Worm (Caenorhabditis elegans) whole organism, L4 larva: ENCODE measurements around the gene C23H4.6.
A peak's percentile ranks its signal among the peaks of the same experiment; 100 is the strongest.

Experiments
- F10B5.3 ChIP-seq: sonication (generic microtip); optimal IDR thresholded peaks from 2 replicates; lab custom pipeline; 2016; ENCODE audit warnings: mild to moderate bottlenecking, missing genetic modification characterization, missing compliant biosample characterization
- F26F4.8 ChIP-seq: fragments of 200-800 bp; sonication (Bioruptor generic); conservative IDR thresholded peaks from 2 replicates; pipeline ENCODE4 v1.3.6; 2022; ENCODE audit warnings: missing genetic modification characterization, missing compliant biosample characterization
- R02D3.7 ChIP-seq: fragments of 150-350 bp; sonication (generic microtip); optimal IDR thresholded peaks from 3 replicates; lab custom pipeline; 2014; ENCODE audit warnings: missing biosample characterization, missing genetic modification characterization
- T20F7.1 ChIP-seq: fragments of 200-800 bp; sonication (Bioruptor generic); optimal IDR thresholded peaks from 2 replicates; lab custom pipeline; 2018; ENCODE audit warnings: mild to moderate bottlenecking, missing genetic modification characterization, missing compliant biosample characterization
- T26A8.4 ChIP-seq: fragments of 200-800 bp; sonication (Bioruptor generic); IDR thresholded peaks from 2 replicates; pipeline ENCODE4 v1.3.6; 2022; ENCODE audit warnings: missing genetic modification characterization, missing compliant biosample characterization
- Y75B8A.6 ChIP-seq: fragments of 200-800 bp; sonication (Bioruptor generic); IDR thresholded peaks from 2 replicates; pipeline ENCODE4 v1.3.6; 2022; ENCODE audit warnings: missing genetic modification reagents, missing genetic modification characterization, missing compliant biosample characterization
- ZK337.2 ChIP-seq: fragments of 200-800 bp; sonication (Bioruptor generic); IDR thresholded peaks from 2 replicates; pipeline ENCODE4 v1.3.6; 2022; ENCODE audit warnings: missing genetic modification reagents, missing genetic modification characterization, missing compliant biosample characterization
- aha-1 ChIP-seq: fragments of 150-350 bp; peaks from one replicate; lab custom pipeline; 2014; ENCODE audit warnings: missing biosample characterization, missing genetic modification characterization
- aly-2 ChIP-seq: sonication (generic microtip); optimal IDR thresholded peaks from 2 replicates; lab custom pipeline; 2018; ENCODE audit warnings: missing biosample characterization, missing genetic modification characterization
- arid-1 ChIP-seq: fragments of 200-800 bp; sonication (Bioruptor generic); conservative IDR thresholded peaks from 2 replicates; pipeline ENCODE4 v1.3.6; 2022; ENCODE audit warnings: missing genetic modification reagents, missing genetic modification characterization, missing compliant biosample characterization
- ceh-20 ChIP-seq: fragments of 200-800 bp; sonication (Bioruptor generic); IDR thresholded peaks from 2 replicates; pipeline ENCODE4 v1.3.6; 2022; ENCODE audit warnings: missing genetic modification reagents, missing genetic modification characterization, missing compliant biosample characterization
- ceh-32 ChIP-seq: sonication (generic microtip); optimal IDR thresholded peaks from 2 replicates; lab custom pipeline; 2016; ENCODE audit warnings: mild to moderate bottlenecking, missing genetic modification characterization, missing compliant biosample characterization; ENCODE audit not compliant: poor library complexity
- ceh-82 ChIP-seq: sonication (generic microtip); optimal IDR thresholded peaks from 2 replicates; lab custom pipeline; 2017; ENCODE audit warnings: missing biosample characterization, missing genetic modification characterization
- ctbp-1 ChIP-seq: fragments of 200-800 bp; sonication (Bioruptor generic); IDR thresholded peaks from 2 replicates; pipeline ENCODE4 v1.3.6; 2022; ENCODE audit warnings: missing genetic modification reagents, missing genetic modification characterization, missing compliant biosample characterization
- daf-16 ChIP-seq, 3 experiments: sonication (generic microtip); optimal IDR thresholded peaks; 2 replicates each; lab custom pipeline; 2016 to 2017; ENCODE audit warnings: missing genetic modification characterization in 3 of 3, missing genetic modification reagents in 3 of 3, mild to moderate bottlenecking in 2 of 3, missing compliant biosample characterization in 2 of 3, missing biosample characterization in 1 of 3, moderate library complexity in 1 of 3
- daf-19 ChIP-seq: fragments of 200-800 bp; sonication (Bioruptor generic); conservative IDR thresholded peaks from 2 replicates; pipeline ENCODE4 v1.3.6; 2022; ENCODE audit warnings: missing genetic modification characterization, missing compliant biosample characterization
- dmd-8 ChIP-seq: fragments of 200-800 bp; sonication (Bioruptor generic); IDR thresholded peaks from 2 replicates; pipeline ENCODE4 v1.3.6; 2022; ENCODE audit warnings: missing genetic modification characterization, missing compliant biosample characterization
- dmd-9 ChIP-seq: fragments of 200-800 bp; sonication (Bioruptor generic); IDR thresholded peaks from 2 replicates; pipeline ENCODE4 v1.3.6; 2022; ENCODE audit warnings: missing genetic modification reagents, missing genetic modification characterization, missing compliant biosample characterization
- dve-1 ChIP-seq: sonication (generic microtip); optimal IDR thresholded peaks from 2 replicates; lab custom pipeline; 2017; ENCODE audit warnings: antibody characterized with exemption, mild to moderate bottlenecking, missing genetic modification characterization, missing compliant biosample characterization; ENCODE audit not compliant: insufficient read depth
- gei-8 ChIP-seq: fragments of 200-800 bp; sonication (Bioruptor generic); optimal IDR thresholded peaks from 2 replicates; lab custom pipeline; 2018; ENCODE audit warnings: mild to moderate bottlenecking, missing genetic modification characterization, missing compliant biosample characterization
- hlh-30 ChIP-seq: sonication (generic microtip); optimal IDR thresholded peaks from 2 replicates; lab custom pipeline; 2017; ENCODE audit warnings: antibody characterized with exemption, mild to moderate bottlenecking, missing genetic modification characterization, missing compliant biosample characterization; ENCODE audit not compliant: insufficient read depth
- hmg-1.1 ChIP-seq: fragments of 200-800 bp; sonication (Bioruptor generic); IDR thresholded peaks from 2 replicates; pipeline ENCODE4 v1.3.6; 2022; ENCODE audit warnings: missing genetic modification reagents, missing genetic modification characterization, missing compliant biosample characterization
- lin-15B ChIP-seq: fragments of 150-350 bp; sonication (generic microtip); optimal IDR thresholded peaks from 3 replicates; lab custom pipeline; 2014; ENCODE audit warnings: missing biosample characterization, missing genetic modification characterization
- lir-3 ChIP-seq: sonication (generic microtip); optimal IDR thresholded peaks from 2 replicates; lab custom pipeline; 2016; ENCODE audit warnings: mild to moderate bottlenecking, missing genetic modification characterization, missing compliant biosample characterization
- madf-9 ChIP-seq: fragments of 200-800 bp; sonication (Bioruptor generic); conservative IDR thresholded peaks from 2 replicates; pipeline ENCODE4 v1.3.6; 2022; ENCODE audit warnings: missing genetic modification reagents, missing genetic modification characterization, missing compliant biosample characterization
- mdt-29 ChIP-seq: fragments of 200-800 bp; sonication (Bioruptor generic); IDR thresholded peaks from 2 replicates; pipeline ENCODE4 v1.3.6; 2022; ENCODE audit warnings: missing genetic modification reagents, missing genetic modification characterization, missing compliant biosample characterization
- mxl-3 ChIP-seq: fragments of 200-800 bp; sonication (Bioruptor generic); optimal IDR thresholded peaks from 2 replicates; lab custom pipeline; 2018; ENCODE audit warnings: mild to moderate bottlenecking, missing genetic modification characterization, missing compliant biosample characterization
- nhr-10 ChIP-seq: fragments of 150-350 bp; optimal IDR thresholded peaks from 2 replicates; lab custom pipeline; 2014; ENCODE audit warnings: missing biosample characterization, missing genetic modification characterization
- nhr-11 ChIP-seq: fragments of 150-350 bp; optimal IDR thresholded peaks from 2 replicates; lab custom pipeline; 2014; ENCODE audit warnings: missing biosample characterization, missing genetic modification characterization
- nhr-25 ChIP-seq: sonication (generic microtip); optimal IDR thresholded peaks from 2 replicates; lab custom pipeline; 2017; ENCODE audit warnings: missing genetic modification characterization, mild to moderate bottlenecking, missing compliant biosample characterization, antibody characterized with exemption, moderate library complexity, borderline replicate concordance; ENCODE audit not compliant: insufficient read depth
- nhr-28 ChIP-seq: fragments of 150-350 bp; optimal IDR thresholded peaks from 2 replicates; lab custom pipeline; 2014; ENCODE audit warnings: missing biosample characterization, missing genetic modification characterization
- nhr-41 ChIP-seq: fragments of 200-800 bp; sonication (Bioruptor generic); IDR thresholded peaks from 2 replicates; pipeline ENCODE4 v1.3.6; 2022; ENCODE audit warnings: missing genetic modification reagents, missing genetic modification characterization, missing compliant biosample characterization
- nhr-42 ChIP-seq: fragments of 200-800 bp; sonication (Bioruptor generic); IDR thresholded peaks from 2 replicates; pipeline ENCODE4 v1.3.6; 2022; ENCODE audit warnings: missing genetic modification characterization, missing compliant biosample characterization
- nhr-76 ChIP-seq: fragments of 150-350 bp; optimal IDR thresholded peaks from 2 replicates; lab custom pipeline; 2014; ENCODE audit warnings: missing biosample characterization, missing genetic modification characterization
- skn-1 ChIP-seq: fragments of 150-350 bp; optimal IDR thresholded peaks from 2 replicates; lab custom pipeline; 2014; ENCODE audit warnings: missing biosample characterization, missing genetic modification characterization
- spr-3 ChIP-seq: fragments of 200-800 bp; sonication (Bioruptor generic); optimal IDR thresholded peaks from 2 replicates; lab custom pipeline; 2018; ENCODE audit warnings: mild to moderate bottlenecking, missing genetic modification characterization, missing compliant biosample characterization
- tra-1 ChIP-seq: fragments of 200-800 bp; sonication (Bioruptor generic); IDR thresholded peaks from 2 replicates; pipeline ENCODE4 v1.3.6; 2022; ENCODE audit warnings: missing genetic modification reagents, missing genetic modification characterization, missing compliant biosample characterization
- unc-130 ChIP-seq: sonication (generic microtip); optimal IDR thresholded peaks from 2 replicates; lab custom pipeline; 2016; ENCODE audit warnings: missing genetic modification reagents, missing genetic modification characterization, missing compliant biosample characterization
- unc-62 ChIP-seq, 3 experiments: fragments of 150-350 bp in 1 of 3; sonication (generic microtip); optimal IDR thresholded peaks in 2 of 3; peaks in 1 of 3; 1 replicate in 1 of 3; 2 replicates in 2 of 3; lab custom pipeline; 2014 to 2017; ENCODE audit warnings: missing biosample characterization in 3 of 3, missing genetic modification characterization in 3 of 3, missing genetic modification reagents in 3 of 3, missing genotype in 1 of 3
- vab-7 ChIP-seq: fragments of 200-800 bp; sonication (Bioruptor generic); IDR thresholded peaks from 2 replicates; pipeline ENCODE4 v1.3.6; 2022; ENCODE audit warnings: missing genetic modification reagents, missing genetic modification characterization, missing compliant biosample characterization
- zag-1 ChIP-seq: fragments of 150-350 bp; optimal IDR thresholded peaks from 2 replicates; lab custom pipeline; 2014; ENCODE audit warnings: missing biosample characterization, missing genetic modification characterization
- zip-2 ChIP-seq: fragments of 150-350 bp; optimal IDR thresholded peaks from 2 replicates; lab custom pipeline; 2014; ENCODE audit warnings: missing biosample characterization, missing genetic modification characterization
- ztf-7 ChIP-seq: fragments of 150-350 bp; optimal IDR thresholded peaks from 2 replicates; lab custom pipeline; 2014; ENCODE audit warnings: missing biosample characterization, missing genetic modification characterization

Gene C23H4.6

DNA sequence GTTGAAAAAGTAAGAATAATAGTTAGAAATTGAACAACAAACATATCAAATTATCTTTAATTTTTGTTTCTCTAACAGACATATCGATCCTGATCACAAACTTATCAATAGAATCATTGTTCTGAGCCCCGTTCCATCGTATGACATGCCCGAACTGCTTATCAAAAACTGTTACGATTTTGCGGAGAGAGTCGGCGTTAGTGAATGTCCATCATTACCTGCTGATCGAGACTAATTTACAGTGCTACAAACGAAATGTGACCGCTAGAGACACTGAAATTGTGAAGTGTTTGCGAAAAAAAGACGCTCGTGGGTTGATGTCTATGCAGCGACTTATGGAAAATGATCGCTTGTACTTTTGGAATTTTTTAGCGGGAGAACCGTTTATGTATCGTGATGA lies 7.5 kb downstream of the C23H4.6 start (continued):
- TF ChIP-seq ztf-7 (tag; lab: Kevin White, UChicago) (no peak), R02D3.7 (tag; lab: Kevin White, UChicago) (no peak), nhr-42 (GFP tag; lab: Robert Waterston, UW) (no peak), hmg-1.1 (GFP tag; lab: Robert Waterston, UW) (no peak), dmd-9 (GFP tag; lab: Robert Waterston, UW) (no peak), skn-1 (no peak), daf-19 (GFP tag; lab: Robert Waterston, UW) (no peak), ZK337.2 (GFP tag; lab: Robert Waterston, UW) (no peak), hlh-30 (peak; percentile 47), ctbp-1 (no peak), zag-1 (tag; lab: Kevin White, UChicago) (no peak)

DNA sequence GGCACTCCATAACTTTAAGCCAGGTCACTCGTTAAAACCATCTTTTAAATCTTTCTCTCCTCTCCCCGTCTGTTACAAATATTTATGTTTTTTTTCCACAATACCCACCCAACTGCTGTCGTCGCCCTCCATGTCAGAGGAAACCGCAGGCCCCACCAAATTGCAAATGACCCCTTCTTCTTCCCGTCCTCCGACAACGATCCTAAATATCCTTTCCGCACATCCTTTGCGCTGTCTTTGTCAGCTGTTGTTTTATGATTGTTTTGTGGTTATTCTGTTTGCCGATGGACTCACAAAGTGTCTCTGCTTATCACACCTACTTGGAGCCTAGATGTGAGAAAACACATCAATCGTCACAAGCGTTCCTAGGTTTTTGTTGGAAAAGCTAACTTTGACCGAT lies 12.7 kb downstream of the C23H4.6 start:
- no peak for TF ChIP-seq zag-1 (tag; lab: Kevin White, UChicago)
- no peak for TF ChIP-seq nhr-41 (GFP tag; lab: Robert Waterston, UW)
- TF ChIP-seq daf-16 (GFP tag; optimal IDR thresholded peaks at IDR 0.05; lab: Kevin White, UChicago): peak in 1 of 2 experiments; percentile 53
- no peak for TF ChIP-seq daf-16 (tag; optimal IDR thresholded peaks at IDR 0.05; lab: Kevin White, UChicago)
- TF ChIP-seq nhr-10 (tag; lab: Kevin White, UChicago): no peak
- TF ChIP-seq gei-8: no peak
- no peak for TF ChIP-seq nhr-25
- TF ChIP-seq F10B5.3 (tag; lab: Kevin White, UChicago): no peak
- peak in 1 of 2 experiments; percentile 49 for TF ChIP-seq unc-62 (GFP tag; optimal IDR thresholded peaks at IDR 0.05 in 1 of 2; lab: Kevin White, UChicago)
- no peak for TF ChIP-seq unc-62 (tag; optimal IDR thresholded peaks at IDR 0.05; lab: Kevin White, UChicago)

DNA sequence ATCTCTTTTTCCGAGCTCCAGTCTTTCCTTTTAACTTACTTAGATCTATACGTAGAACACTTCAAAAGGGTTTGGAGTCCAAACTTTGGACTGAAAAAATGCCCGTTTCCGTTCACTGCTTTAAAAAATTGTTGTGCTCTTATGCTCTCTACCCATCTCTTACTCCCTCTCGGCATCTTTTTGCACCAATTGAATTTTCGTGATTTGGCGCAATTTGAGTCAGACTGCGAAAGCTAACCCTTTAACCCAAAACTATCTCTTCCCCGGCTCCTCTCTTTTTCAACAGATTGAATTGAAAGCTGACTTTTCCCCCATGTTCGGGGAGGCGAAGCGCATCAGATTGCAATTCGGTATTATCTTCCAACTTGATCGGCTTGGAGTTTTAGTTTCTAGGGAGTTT lies 16.8 kb downstream of the C23H4.6 start:
- no peak for TF ChIP-seq dmd-8 (GFP tag; lab: Robert Waterston, UW)
- no peak for TF ChIP-seq F26F4.8 (GFP tag; lab: Robert Waterston, UW)
- no peak for TF ChIP-seq daf-16 (GFP tag; optimal IDR thresholded peaks at IDR 0.05; lab: Kevin White, UChicago)
- no peak for TF ChIP-seq daf-16 (tag; optimal IDR thresholded peaks at IDR 0.05; lab: Kevin White, UChicago)
- TF ChIP-seq T26A8.4: no peak
- TF ChIP-seq nhr-41 (GFP tag; lab: Robert Waterston, UW): no peak
- TF ChIP-seq, all 104 proteins: peak for 0

DNA sequence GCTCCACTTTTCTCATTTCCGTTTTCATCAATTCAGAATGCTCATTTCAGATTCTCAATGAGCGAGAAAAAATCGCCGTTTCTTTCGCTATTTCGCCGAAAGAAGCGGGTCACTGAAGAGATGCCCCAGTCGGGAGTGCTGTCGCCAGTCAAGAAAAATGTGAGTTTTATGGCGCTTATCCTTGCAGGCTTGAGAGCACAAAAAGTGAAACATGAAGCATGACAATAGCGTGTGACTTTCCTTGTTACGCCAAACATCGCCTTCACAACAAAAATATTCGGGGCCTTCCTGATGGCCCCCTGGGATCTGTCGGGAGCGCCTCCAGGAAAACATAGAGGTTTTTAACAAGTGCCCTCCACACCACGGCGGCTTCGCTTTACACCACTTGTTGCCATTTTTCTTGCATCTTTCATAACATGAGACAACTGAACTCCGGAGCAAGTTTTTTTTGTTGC lies 21.2 kb downstream of the C23H4.6 start, which contains the start of gene E01G6.2:
Gene E01G6.2 (plus strand): TSS at position 51 of the 455 bp plus-strand sequence.
- TF ChIP-seq aha-1 (peak; percentile 94), nhr-76 (tag; lab: Kevin White, UChicago) (no peak), hlh-30 (peak; percentile 56), zip-2 (tag; lab: Kevin White, UChicago) (no peak), dmd-9 (GFP tag; lab: Robert Waterston, UW) (no peak), ceh-20 (GFP tag; lab: Robert Waterston, UW) (0 out of 2 replicates have a peak, but pooled peaks have one; percentile 29), madf-9 (GFP tag; lab: Robert Waterston, UW) (no peak), zag-1 (tag; lab: Kevin White, UChicago) (no peak), lin-15B (tag; lab: Kevin White, UChicago) (no peak), hmg-1.1 (GFP tag; lab: Robert Waterston, UW) (0 out of 2 replicates have a peak, but pooled peaks have one; percentile 31), ceh-32 (no peak), unc-130 (GFP tag; lab: Kevin White, UChicago) (no peak), tra-1 (GFP tag; lab: Robert Waterston, UW) (no peak), nhr-10 (tag; lab: Kevin White, UChicago) (no peak), mdt-29 (GFP tag; lab: Robert Waterston, UW) (no peak), arid-1 (GFP tag; lab: Robert Waterston, UW) (no peak), T20F7.1 (GFP tag; lab: Kevin White, UChicago) (no peak), aly-2 (tag; lab: Kevin White, UChicago) (no peak), ceh-82 (tag; lab: Kevin White, UChicago) (no peak), vab-7 (no peak), nhr-28 (tag; lab: Kevin White, UChicago) (no peak), nhr-11 (tag; lab: Kevin White, UChicago) (no peak), spr-3 (GFP tag; lab: Kevin White, UChicago) (no peak), gei-8 (no peak), mxl-3 (GFP tag; lab: Kevin White, UChicago) (no peak), nhr-41 (GFP tag; lab: Robert Waterston, UW) (no peak), Y75B8A.6 (GFP tag; lab: Robert Waterston, UW) (no peak), lir-3 (no peak), F26F4.8 (GFP tag; lab: Robert Waterston, UW) (no peak), F10B5.3 (tag; lab: Kevin White, UChicago) (no peak), dve-1 (tag; lab: Kevin White, UChicago) (no peak)
